Fruit fly (Drosophila melanogaster): ENCODE measurements around the gene CG3108.
A peak's percentile ranks its signal among the peaks of the same experiment; 100 is the strongest.

Gene CG3108

DNA sequence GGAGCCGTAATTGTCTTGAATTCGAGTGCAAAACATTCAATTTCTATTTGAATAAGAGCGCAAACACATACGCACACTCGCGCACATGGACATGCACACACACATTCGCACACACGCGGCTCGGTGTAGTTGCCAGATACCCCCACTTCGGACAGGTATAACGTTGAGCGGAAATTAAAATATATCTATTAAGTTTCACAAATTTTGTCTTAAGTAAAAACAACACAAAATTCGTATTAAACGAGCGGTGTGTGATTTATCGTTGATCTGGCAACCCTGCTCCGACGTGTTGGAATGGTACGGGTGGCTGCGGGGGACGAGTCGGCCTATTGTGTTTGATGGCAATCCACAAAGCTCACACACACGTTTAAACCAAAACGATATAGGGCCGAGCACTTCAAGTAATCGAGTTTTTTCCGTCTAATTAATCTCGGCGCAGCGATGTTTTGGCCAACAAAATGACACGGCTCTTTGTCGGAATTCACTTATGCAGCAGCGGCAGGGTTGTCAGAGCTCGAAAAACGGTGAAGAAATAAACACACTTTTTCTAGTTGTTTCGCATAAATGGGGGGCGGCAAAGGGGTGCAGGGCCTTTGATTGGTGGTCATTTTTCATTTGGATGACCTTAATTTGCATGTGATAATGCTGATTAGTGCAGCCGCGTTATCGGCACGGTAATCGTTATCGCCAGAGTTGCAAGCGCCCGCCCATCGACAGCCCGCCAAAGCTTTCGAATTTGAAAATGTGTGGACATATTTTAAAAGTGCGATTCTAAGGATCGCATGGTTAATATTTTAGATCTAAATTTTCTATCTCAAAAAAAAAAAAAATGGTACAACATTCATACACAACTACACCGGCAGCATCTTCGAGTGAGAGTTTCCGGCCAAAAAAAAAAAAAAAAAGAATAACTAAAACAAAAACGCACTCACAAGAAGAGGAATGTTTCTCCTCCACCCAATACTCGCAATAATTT lies 35.3 kb downstream of the CG3108 start (continued):
- TF ChIP-seq CG10979 (tag; optimal IDR thresholded peaks at IDR 0.05) (peak; percentile 61), Opbp (GFP tag; IDR thresholded peaks at IDR 0.05; ENCODE audit: partially characterized antibody) (no peak), bigmax (GFP tag; optimal IDR thresholded peaks at IDR 0.05) (no peak), GATAe (GFP tag; conservative IDR thresholded peaks at IDR 0.05) (no peak), HLH3B (GFP tag; IDR thresholded peaks at IDR 0.05) (peak; percentile 73), HLHmδ (GFP tag; optimal IDR thresholded peaks at IDR 0.05) (no peak), CG15696 (tag; optimal IDR thresholded peaks at IDR 0.05) (peak; percentile 24), NFAT (GFP tag; IDR thresholded peaks at IDR 0.05) (peak; percentile 83), CG5245 (GFP tag; optimal IDR thresholded peaks at IDR 0.05) (peak; percentile 20), CG34376 (GFP tag; optimal IDR thresholded peaks at IDR 0.05) (peak; percentile 55), Side (GFP tag; optimal IDR thresholded peaks at IDR 0.05) (peak; percentile 27), Rfx (GFP tag; IDR thresholded peaks at IDR 0.05) (peak; percentile 90), Atf3 (GFP tag; optimal IDR thresholded peaks at IDR 0.05) (no peak), CG11247 (GFP tag; IDR thresholded peaks at IDR 0.05) (peak; percentile 72), Hr3 (GFP tag; optimal IDR thresholded peaks at IDR 0.05) (peak; percentile 34), CG6854 (GFP tag; optimal IDR thresholded peaks at IDR 0.05) (peak; percentile 46), CG6791 (GFP tag; IDR thresholded peaks at IDR 0.05; ENCODE audit: partially characterized antibody) (peak; percentile 51; the same call in 1 of the 3 replicates), CG7963 (GFP tag; IDR thresholded peaks at IDR 0.05; ENCODE audit: partially characterized antibody) (peak; percentile 65), Eip74EF (GFP tag; optimal IDR thresholded peaks at IDR 0.05) (peak in 1 of 2 experiments; percentile 53), CG4282 (GFP tag; optimal IDR thresholded peaks at IDR 0.05) (no peak), ara (GFP tag; IDR thresholded peaks at IDR 0.05) (peak; percentile 79), CG13287 (GFP tag; IDR thresholded peaks at IDR 0.05; ENCODE audit: partially characterized antibody) (no peak), CG14441 (GFP tag; IDR thresholded peaks at IDR 0.05) (peak; percentile 80), CG7372 (GFP tag; IDR thresholded peaks at IDR 0.05) (peak; percentile 65), Dfd (GFP tag; optimal IDR thresholded peaks at IDR 0.05) (no peak), Nf-YA (GFP tag; IDR thresholded peaks at IDR 0.05) (0 out of 2 replicates have a peak, but pooled peaks have one; percentile 35), CG12104 (GFP tag; optimal IDR thresholded peaks at IDR 0.05) (peak; percentile 52), Max (GFP tag; optimal IDR thresholded peaks at IDR 0.05) (peak; percentile 45), CG2120 (GFP tag; optimal IDR thresholded peaks at IDR 0.05) (peak; percentile 73), Lpt (GFP tag; optimal IDR thresholded peaks at IDR 0.05) (no peak), lbe (GFP tag; optimal IDR thresholded peaks at IDR 0.05) (peak; percentile 82), CG1603 (tag; optimal IDR thresholded peaks at IDR 0.05) (peak; percentile 86), CG12236 (GFP tag; optimal IDR thresholded peaks at IDR 0.05) (peak; percentile 3), CG30403 (GFP tag; optimal IDR thresholded peaks at IDR 0.05) (peak; percentile 60), Bdp1 (GFP tag; optimal IDR thresholded peaks at IDR 0.05) (peak; percentile 47), cwo (GFP tag; optimal IDR thresholded peaks at IDR 0.05) (peak; percentile 64), CG9797 (GFP tag; optimal IDR thresholded peaks at IDR 0.05) (no peak), chif (GFP tag; optimal IDR thresholded peaks at IDR 0.05) (peak in 1 of 2 experiments; percentile 53), CG15269 (tag; optimal IDR thresholded peaks at IDR 0.05) (peak; percentile 82), kni (GFP tag; optimal IDR thresholded peaks at IDR 0.05) (peak; percentile 55), pum (GFP tag; optimal IDR thresholded peaks at IDR 0.05) (peak; percentile 48), row (GFP tag; IDR thresholded peaks at IDR 0.05) (peak; percentile 67), Chrac-16 (GFP tag; optimal IDR thresholded peaks at IDR 0.05) (peak; percentile 57), en (GFP tag; optimal IDR thresholded peaks at IDR 0.05) (peak; percentile 18), pita (GFP tag; optimal IDR thresholded peaks at IDR 0.05) (no peak), Drgx (GFP tag; IDR thresholded peaks at IDR 0.05) (peak; percentile 84), Aef1 (GFP tag; IDR thresholded peaks at IDR 0.05) (peak; percentile 62), CG13775 (GFP tag; optimal IDR thresholded peaks at IDR 0.05) (peak; percentile 64)

Measured in whole organism, embryonic.